Fruit fly (Drosophila melanogaster): ENCODE data around the gene CG12885.

CG12885 gene

DNA sequence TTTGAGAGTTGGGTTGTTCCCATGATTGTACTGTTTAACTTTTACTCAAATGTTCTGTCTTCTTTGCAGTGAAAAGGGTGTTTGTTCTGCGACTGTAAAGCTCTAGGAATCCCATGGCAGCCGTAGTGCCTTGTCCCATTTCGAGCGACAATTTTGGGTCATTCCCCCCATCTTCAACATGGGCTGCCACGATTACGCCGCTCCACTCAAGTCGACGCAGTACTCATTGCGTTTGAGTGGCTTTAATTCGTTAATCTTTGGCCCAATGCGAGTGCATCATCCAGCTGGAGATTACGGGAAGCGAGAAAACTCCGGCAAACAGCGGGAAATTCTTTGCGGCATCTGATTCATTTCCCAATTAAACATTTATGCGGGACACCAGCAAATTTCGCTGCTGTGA, 35.8 kb downstream of the CG12885 start (continued):
- TF ChIP-seq CG13894 (tag; optimal IDR thresholded peaks at IDR 0.05) (no peak), CG33557 (GFP tag; optimal IDR thresholded peaks at IDR 0.05) (no peak), zen2 (GFP tag; IDR thresholded peaks at IDR 0.05; ENCODE audit: partially characterized antibody) (no peak), gcm (GFP tag; optimal IDR thresholded peaks at IDR 0.05) (peak; percentile 69), wor (GFP tag; IDR thresholded peaks at IDR 0.05) (no peak), Gug (GFP tag; IDR thresholded peaks at IDR 0.05) (no peak), CG17361 (GFP tag; IDR thresholded peaks at IDR 0.05) (no peak), gt (GFP tag; IDR thresholded peaks at IDR 0.05) (no peak)

DNA sequence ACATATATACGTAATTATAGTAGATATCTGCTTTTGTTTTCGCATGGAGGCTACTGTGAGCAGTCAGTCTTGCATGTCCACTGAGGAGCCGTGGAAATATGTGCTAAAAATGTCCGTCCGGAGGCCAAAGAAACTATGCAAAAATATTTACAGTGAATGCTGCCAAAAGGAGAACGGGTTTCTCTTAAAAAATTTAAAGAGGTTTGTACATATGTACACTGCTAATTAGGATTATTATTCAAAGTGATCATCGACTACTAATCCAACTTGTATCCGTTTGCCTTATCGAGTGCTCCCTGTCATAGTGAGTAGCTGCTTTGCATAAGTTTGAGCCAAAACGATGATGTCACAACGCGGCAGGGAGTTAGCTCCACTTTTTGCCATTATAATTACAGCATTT, 36.3 kb downstream of the CG12885 start:
- peak; percentile 29 for TF ChIP-seq CG2712 (tag; optimal IDR thresholded peaks at IDR 0.05)
- peak; percentile 17 for TF ChIP-seq Xbp1 (GFP tag; optimal IDR thresholded peaks at IDR 0.05)
- peak; percentile 78 for TF ChIP-seq CG11456 (GFP tag; IDR thresholded peaks at IDR 0.05)
- TF ChIP-seq Ada2b (GFP tag; IDR thresholded peaks at IDR 0.05), result peak; percentile 75
- peak; percentile 36 for TF ChIP-seq CG2678 (tag; optimal IDR thresholded peaks at IDR 0.05)
- TF ChIP-seq grau (tag; optimal IDR thresholded peaks at IDR 0.05), result peak; percentile 85
- no peak for TF ChIP-seq ap (GFP tag; IDR thresholded peaks at IDR 0.05)
- peak; percentile 70 for TF ChIP-seq sob (GFP tag; IDR thresholded peaks at IDR 0.05)
- TF ChIP-seq CG11695 (GFP tag; IDR thresholded peaks at IDR 0.05), result peak; percentile 46; the same call in 2 of the 3 replicates
- peak; percentile 65 for TF ChIP-seq lilli (GFP tag; optimal IDR thresholded peaks at IDR 0.05)
- peak; percentile 51 for TF ChIP-seq caup (GFP tag; optimal IDR thresholded peaks at IDR 0.05; ENCODE audit: severe bottlenecking)
- peak; percentile 28 for TF ChIP-seq CG12769 (tag; optimal IDR thresholded peaks at IDR 0.05)
- TF ChIP-seq kah (GFP tag; optimal IDR thresholded peaks at IDR 0.05), result no peak
- no peak for TF ChIP-seq HmgD (GFP tag; optimal IDR thresholded peaks at IDR 0.05)
- peak; percentile 38 for TF ChIP-seq fu2 (GFP tag; optimal IDR thresholded peaks at IDR 0.05)
- TF ChIP-seq Drgx (GFP tag; IDR thresholded peaks at IDR 0.05), result peak; percentile 81
- TF ChIP-seq CG16779 (GFP tag; IDR thresholded peaks at IDR 0.05), result 0 out of 2 replicates have a peak, but pooled peaks have one; percentile 40
- 0 out of 2 replicates have a peak, but pooled peaks have one; percentile 24 for TF ChIP-seq stc (GFP tag; IDR thresholded peaks at IDR 0.05)
- TF ChIP-seq CG3281 (GFP tag; optimal IDR thresholded peaks at IDR 0.05), result peak; percentile 61
- peak; percentile 28 for TF ChIP-seq phol (tag; optimal IDR thresholded peaks at IDR 0.05)
- TF ChIP-seq Neu2 (GFP tag; optimal IDR thresholded peaks at IDR 0.05; ENCODE audit: borderline replicate concordance), result no peak
- TF ChIP-seq ems (GFP tag; optimal IDR thresholded peaks at IDR 0.05), result peak; percentile 17
- TF ChIP-seq CG8388 (GFP tag; optimal IDR thresholded peaks at IDR 0.05), result no peak
- peak; percentile 38; the same call in 1 of the 3 replicates for TF ChIP-seq ci (GFP tag; IDR thresholded peaks at IDR 0.05)
- peak; percentile 54 for TF ChIP-seq zfh2 (GFP tag; optimal IDR thresholded peaks at IDR 0.05)
- TF ChIP-seq CG33557 (GFP tag; optimal IDR thresholded peaks at IDR 0.05), result no peak
- peak; percentile 57; the same call in 3 of the 4 replicates for TF ChIP-seq Gug (GFP tag; IDR thresholded peaks at IDR 0.05)
- TF ChIP-seq Mrtf (GFP tag; IDR thresholded peaks at IDR 0.05), result no peak
- peak; percentile 20 for TF ChIP-seq Hmr (GFP tag; optimal IDR thresholded peaks at IDR 0.05)
- TF ChIP-seq CG14441 (GFP tag; IDR thresholded peaks at IDR 0.05), result peak; percentile 59
- peak; percentile 23 for TF ChIP-seq cwo (GFP tag; optimal IDR thresholded peaks at IDR 0.05)
- TF ChIP-seq CG9437 (GFP tag; optimal IDR thresholded peaks at IDR 0.05), result peak; percentile 10
- peak; percentile 65 for TF ChIP-seq CG9215 (GFP tag; IDR thresholded peaks at IDR 0.05)
- TF ChIP-seq sug (tag; optimal IDR thresholded peaks at IDR 0.05), result peak; percentile 1
- TF ChIP-seq pan (optimal IDR thresholded peaks at IDR 0.05), result no peak
- peak in 1 of 2 experiments; percentile 49 for TF ChIP-seq pan (GFP tag; optimal IDR thresholded peaks at IDR 0.05 in 1 of 2, IDR thresholded peaks at IDR 0.05 in 1 of 2)
- TF ChIP-seq repo (GFP tag; optimal IDR thresholded peaks at IDR 0.05), result peak; percentile 24
- TF ChIP-seq Atf6 (GFP tag; IDR thresholded peaks at IDR 0.05), result peak; percentile 43; the same call in 1 of the 2 replicates
- peak; percentile 4 for TF ChIP-seq HHEX (GFP tag; optimal IDR thresholded peaks at IDR 0.05)
- TF ChIP-seq seq (GFP tag; IDR thresholded peaks at IDR 0.05), result peak; percentile 42; the same call in 1 of the 2 replicates
- peak; percentile 81 for TF ChIP-seq slbo (GFP tag; IDR thresholded peaks at IDR 0.05)
- TF ChIP-seq slou (GFP tag; optimal IDR thresholded peaks at IDR 0.05), result peak; percentile 31
- no peak for TF ChIP-seq Kr (GFP tag; optimal IDR thresholded peaks at IDR 0.05)
- TF ChIP-seq Ets97D (GFP tag; optimal IDR thresholded peaks at IDR 0.05), result no peak
